Fruit fly (Drosophila melanogaster) whole organism, embryonic: Measurements from ENCODE around the gene CG6067.

ENCODE experiments used
- BtbVII ChIP-seq: fragments of 200-800 bp; sonication (Bioruptor generic); optimal IDR thresholded peaks from 3 replicates; lab custom pipeline; 2017; ENCODE audit warnings: missing biosample characterization, mild to moderate bottlenecking, missing genetic modification characterization
- CG10274 ChIP-seq: fragments of 200-800 bp; sonication (Bioruptor generic); optimal IDR thresholded peaks from 3 replicates; lab custom pipeline; 2017; ENCODE audit warnings: missing biosample characterization, mild to moderate bottlenecking, missing genetic modification characterization
- CG10366 ChIP-seq: fragments of 200-800 bp; sonication (Bioruptor generic); IDR thresholded peaks from 2 replicates; pipeline ENCODE4 v1.3.6; 2022; ENCODE audit warnings: missing biosample characterization, missing genetic modification characterization
- CG12104 ChIP-seq: fragments of 200-800 bp; sonication (Bioruptor generic); optimal IDR thresholded peaks from 3 replicates; lab custom pipeline; 2016; ENCODE audit warnings: missing biosample characterization, missing genetic modification characterization
- CG13287 ChIP-seq: fragments of 200-800 bp; sonication (Bioruptor generic); IDR thresholded peaks from 2 replicates; pipeline ENCODE4 v1.3.6; 2022; ENCODE audit warnings: missing biosample characterization, missing genetic modification characterization; ENCODE audit not compliant: partially characterized antibody
- CG17829 ChIP-seq: fragments of 200-800 bp; optimal IDR thresholded peaks from 2 replicates; lab custom pipeline; 2019; ENCODE audit warnings: missing biosample characterization, mild to moderate bottlenecking, missing genetic modification characterization, moderate library complexity
- CG4854 ChIP-seq: fragments of 200-800 bp; sonication (Bioruptor generic); optimal IDR thresholded peaks from 2 replicates; lab custom pipeline; 2016; ENCODE audit warnings: missing biosample characterization, missing genetic modification characterization, inconsistent platforms
- CG7271 ChIP-seq: fragments of 200-800 bp; sonication (Bioruptor generic); optimal IDR thresholded peaks from 2 replicates; lab custom pipeline; 2018; ENCODE audit warnings: missing biosample characterization, mild to moderate bottlenecking, missing genetic modification characterization, moderate library complexity
- CG7556 ChIP-seq: fragments of 200-800 bp; sonication (Bioruptor generic); optimal IDR thresholded peaks from 2 replicates; lab custom pipeline; 2017; ENCODE audit warnings: missing biosample characterization, mild to moderate bottlenecking, missing genetic modification characterization
- CG7839 ChIP-seq: fragments of 200-800 bp; sonication (Bioruptor generic); optimal IDR thresholded peaks from 3 replicates; lab custom pipeline; 2018; ENCODE audit warnings: missing biosample characterization, mild to moderate bottlenecking, missing genetic modification characterization, moderate library complexity
- CG8359 ChIP-seq: fragments of 200-800 bp; sonication (Bioruptor generic); optimal IDR thresholded peaks from 2 replicates; lab custom pipeline; 2017; ENCODE audit warnings: missing biosample characterization, mild to moderate bottlenecking, missing genetic modification characterization, borderline replicate concordance
- CTCF ChIP-seq: fragments of 200-800 bp; sonication (Bioruptor generic); optimal IDR thresholded peaks from 2 replicates; lab custom pipeline; 2017; ENCODE audit warnings: missing biosample characterization, mild to moderate bottlenecking, missing genetic modification characterization, moderate library complexity
- CkIIα-i1 ChIP-seq: fragments of 200-800 bp; sonication (Bioruptor generic); IDR thresholded peaks from 2 replicates; pipeline ENCODE4 v1.3.6; 2022; ENCODE audit warnings: missing biosample characterization, missing genetic modification characterization
- CoRest ChIP-seq: fragments of 200-800 bp; sonication (Bioruptor generic); optimal IDR thresholded peaks from 3 replicates; lab custom pipeline; 2018; ENCODE audit warnings: missing biosample characterization, mild to moderate bottlenecking, missing genetic modification characterization, moderate library complexity
- CrebB ChIP-seq: fragments of 200-800 bp; sonication (Bioruptor generic); optimal IDR thresholded peaks from 3 replicates; lab custom pipeline; 2018; ENCODE audit warnings: missing biosample characterization, mild to moderate bottlenecking, missing genetic modification characterization
- Drgx ChIP-seq: fragments of 200-800 bp; sonication (Bioruptor generic); IDR thresholded peaks from 2 replicates; pipeline ENCODE4 v1.3.6; 2022; ENCODE audit warnings: missing biosample characterization, missing genetic modification characterization
- E2f2 ChIP-seq: fragments of 200-800 bp; sonication (Bioruptor generic); IDR thresholded peaks from 2 replicates; pipeline ENCODE4 v1.3.6; 2022; ENCODE audit warnings: missing biosample characterization, missing genetic modification characterization
- Fer2 ChIP-seq: fragments of 200-800 bp; sonication (Bioruptor generic); optimal IDR thresholded peaks from 2 replicates; lab custom pipeline; 2018; ENCODE audit warnings: missing biosample characterization, mild to moderate bottlenecking, missing genetic modification characterization, moderate library complexity
- HLH54F ChIP-seq: fragments of 200-800 bp; sonication (Bioruptor generic); optimal IDR thresholded peaks from 3 replicates; lab custom pipeline; 2016; ENCODE audit warnings: missing biosample characterization, missing genetic modification characterization
- Hand ChIP-seq: fragments of 200-800 bp; sonication (Bioruptor generic); optimal IDR thresholded peaks from 2 replicates; lab custom pipeline; 2017; ENCODE audit warnings: mild to moderate bottlenecking, missing biosample characterization, missing genetic modification reagents, missing genetic modification characterization
- HmgZ ChIP-seq: fragments of 200-800 bp; sonication (Bioruptor generic); optimal IDR thresholded peaks from 2 replicates; lab custom pipeline; 2018; ENCODE audit warnings: missing biosample characterization, mild to moderate bottlenecking, missing genetic modification characterization
- Hr39 ChIP-seq: fragments of >200 bp; optimal IDR thresholded peaks from 2 replicates; lab custom pipeline; 2017
- Hr51 ChIP-seq, 2 experiments: fragments of 200-800 bp; sonication (Bioruptor generic); optimal IDR thresholded peaks; 2 replicates in 1 of 2; 3 replicates in 1 of 2; lab custom pipeline; 2016 to 2018; ENCODE audit warnings: missing biosample characterization in 2 of 2, missing genetic modification characterization in 2 of 2, mild to moderate bottlenecking in 1 of 2, moderate library complexity in 1 of 2
- Lhr ChIP-seq: fragments of 200-800 bp; sonication (Bioruptor generic); optimal IDR thresholded peaks from 3 replicates; lab custom pipeline; 2017; ENCODE audit warnings: mild to moderate bottlenecking, missing biosample characterization, missing genetic modification reagents, missing genetic modification characterization
- Nf-YB ChIP-seq: fragments of 200-800 bp; sonication (Bioruptor generic); optimal IDR thresholded peaks from 3 replicates; lab custom pipeline; 2019; ENCODE audit warnings: missing biosample characterization, mild to moderate bottlenecking, missing genetic modification characterization, moderate library complexity
- Nf-YC ChIP-seq: fragments of 200-800 bp; optimal IDR thresholded peaks from 3 replicates; lab custom pipeline; 2019; ENCODE audit warnings: missing biosample characterization, mild to moderate bottlenecking, missing genetic modification characterization, moderate library complexity
- Oaz ChIP-seq: fragments of 200-800 bp; sonication (Bioruptor generic); IDR thresholded peaks from 2 replicates; pipeline ENCODE4 v1.3.6; 2022; ENCODE audit warnings: missing biosample characterization, missing genetic modification characterization
- Poxn ChIP-seq: fragments of 200-800 bp; sonication (Bioruptor generic); IDR thresholded peaks from 2 replicates; pipeline ENCODE4 v1.3.6; 2022; ENCODE audit warnings: missing biosample characterization, missing genetic modification characterization
- Sox100B ChIP-seq: fragments of 200-800 bp; sonication (Bioruptor generic); optimal IDR thresholded peaks from 3 replicates; lab custom pipeline; 2018; ENCODE audit warnings: missing biosample characterization, mild to moderate bottlenecking, missing genetic modification characterization
- Sox102F ChIP-seq: fragments of 200-800 bp; sonication (Bioruptor generic); optimal IDR thresholded peaks from 2 replicates; lab custom pipeline; 2018; ENCODE audit warnings: missing biosample characterization, mild to moderate bottlenecking, missing genetic modification characterization, moderate library complexity
- Trl ChIP-seq, 3 experiments: fragments of >200 bp in 2 of 3; fragments of 200-800 bp in 1 of 3; sonication (Bioruptor generic) in 1 of 3; optimal IDR thresholded peaks; 2 replicates in 1 of 3; 3 replicates in 2 of 3; lab custom pipeline; 2016 to 2017; ENCODE audit warnings: missing biosample characterization in 1 of 3, missing genetic modification characterization in 1 of 3
- cg ChIP-seq: fragments of 200-800 bp; sonication (Bioruptor generic); optimal IDR thresholded peaks from 3 replicates; lab custom pipeline; 2019; ENCODE audit warnings: missing biosample characterization, mild to moderate bottlenecking, missing genetic modification characterization, moderate library complexity
- croc ChIP-seq: fragments of 200-800 bp; sonication (Bioruptor generic); conservative IDR thresholded peaks from 3 replicates; pipeline ENCODE4 v1.3.6; 2022; ENCODE audit warnings: missing biosample characterization, missing genetic modification characterization
- crp ChIP-seq, 2 experiments: fragments of 200-800 bp; sonication (Bioruptor generic); optimal IDR thresholded peaks; 2 replicates in 1 of 2; 3 replicates in 1 of 2; lab custom pipeline; 2017; ENCODE audit warnings: missing biosample characterization in 2 of 2, missing genetic modification characterization in 2 of 2, mild to moderate bottlenecking in 1 of 2, moderate library complexity in 1 of 2
- dan ChIP-seq: fragments of 200-800 bp; sonication (Bioruptor generic); IDR thresholded peaks from 2 replicates; pipeline ENCODE4 v1.3.6; 2022; ENCODE audit warnings: missing biosample characterization, missing genetic modification characterization
- danr ChIP-seq: fragments of 200-800 bp; sonication (Bioruptor generic); IDR thresholded peaks from 2 replicates; pipeline ENCODE4 v1.3.6; 2022; ENCODE audit warnings: missing biosample characterization, missing genetic modification characterization
- ems ChIP-seq: fragments of 200-800 bp; sonication (Bioruptor generic); optimal IDR thresholded peaks from 3 replicates; lab custom pipeline; 2016; ENCODE audit warnings: missing biosample characterization, missing genetic modification characterization
- fd3F ChIP-seq: fragments of 200-800 bp; sonication (Bioruptor generic); optimal IDR thresholded peaks from 2 replicates; lab custom pipeline; 2018; ENCODE audit warnings: missing biosample characterization, mild to moderate bottlenecking, missing genetic modification characterization, moderate library complexity
- jumu ChIP-seq: fragments of 200-800 bp; sonication (Bioruptor generic); optimal IDR thresholded peaks from 3 replicates; lab custom pipeline; 2016; ENCODE audit warnings: missing biosample characterization, missing genetic modification characterization
- klu ChIP-seq: fragments of 200-800 bp; sonication (Bioruptor generic); IDR thresholded peaks from 2 replicates; pipeline ENCODE4 v1.3.6; 2022; ENCODE audit warnings: missing biosample characterization, missing genetic modification characterization
- lab ChIP-seq: fragments of 200-800 bp; sonication (Bioruptor generic); optimal IDR thresholded peaks from 3 replicates; lab custom pipeline; 2017; ENCODE audit warnings: missing biosample characterization, missing genetic modification characterization, mild to moderate bottlenecking, moderate library complexity, missing genetic modification reagents
- onecut ChIP-seq: fragments of 200-800 bp; sonication (Bioruptor generic); IDR thresholded peaks from 2 replicates; pipeline ENCODE4 v1.3.6; 2022; ENCODE audit warnings: missing biosample characterization, missing genetic modification characterization
- p53 ChIP-seq: fragments of 200-800 bp; sonication (Bioruptor generic); optimal IDR thresholded peaks from 2 replicates; lab custom pipeline; 2016; ENCODE audit warnings: missing biosample characterization, missing genetic modification characterization
- psq ChIP-seq: fragments of 200-800 bp; sonication (Bioruptor generic); optimal IDR thresholded peaks from 2 replicates; lab custom pipeline; 2017; ENCODE audit warnings: missing biosample characterization, missing genetic modification characterization
- ro ChIP-seq: fragments of 200-800 bp; sonication (Bioruptor generic); IDR thresholded peaks from 2 replicates; pipeline ENCODE4 v1.3.6; 2022; ENCODE audit warnings: missing biosample characterization, missing genetic modification characterization
- row ChIP-seq: fragments of 200-800 bp; sonication (Bioruptor generic); IDR thresholded peaks from 3 replicates; pipeline ENCODE4 v1.3.6; 2022; ENCODE audit warnings: missing biosample characterization, missing genetic modification characterization
- scrt ChIP-seq: fragments of 200-800 bp; sonication (Bioruptor generic); optimal IDR thresholded peaks from 2 replicates; lab custom pipeline; 2018; ENCODE audit warnings: missing biosample characterization, mild to moderate bottlenecking, missing genetic modification characterization, moderate library complexity
- sd ChIP-seq: fragments of 200-800 bp; sonication (Bioruptor generic); optimal IDR thresholded peaks from 3 replicates; lab custom pipeline; 2018; ENCODE audit warnings: missing biosample characterization, mild to moderate bottlenecking, missing genetic modification characterization, moderate library complexity
- sens-2 ChIP-seq: fragments of 200-800 bp; sonication (Bioruptor generic); IDR thresholded peaks from 2 replicates; pipeline ENCODE4 v1.3.6; 2022; ENCODE audit warnings: missing biosample characterization, missing genetic modification characterization
- slou ChIP-seq: fragments of 200-800 bp; sonication (Bioruptor generic); optimal IDR thresholded peaks from 3 replicates; lab custom pipeline; 2016; ENCODE audit warnings: missing biosample characterization, missing genetic modification characterization
- trem ChIP-seq: fragments of 200-800 bp; optimal IDR thresholded peaks from 3 replicates; lab custom pipeline; 2019; ENCODE audit warnings: missing biosample characterization, mild to moderate bottlenecking, missing genetic modification characterization, moderate library complexity
- wek ChIP-seq: fragments of 200-800 bp; sonication (Bioruptor generic); optimal IDR thresholded peaks from 3 replicates; lab custom pipeline; 2018; ENCODE audit warnings: missing biosample characterization, mild to moderate bottlenecking, missing genetic modification characterization, moderate library complexity

The CG6067 gene

DNA sequence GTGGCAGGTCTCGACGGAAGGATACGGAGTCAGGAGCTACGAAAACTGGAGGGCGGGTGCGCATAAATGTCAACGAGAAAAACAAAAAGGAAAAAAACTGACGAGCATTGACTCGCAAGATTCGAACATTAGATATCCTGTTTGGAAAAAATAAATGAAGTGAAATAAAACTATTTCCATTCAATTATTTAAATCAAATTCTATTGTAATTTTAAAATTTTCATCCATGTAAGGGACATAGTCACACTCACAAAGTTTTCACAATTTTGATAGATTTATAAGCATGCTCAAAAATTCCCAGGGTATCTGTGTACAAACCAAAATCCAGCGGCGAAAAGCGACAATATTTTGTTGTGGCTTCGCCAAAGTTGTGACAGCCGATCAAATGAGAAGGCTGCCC is 40.5 kb downstream of the CG6067 start (continued):
- TF ChIP-seq CoRest (tag; lab: Kevin White, UChicago): peak; percentile 8
- TF ChIP-seq Hr39 (lab: Kevin White, UChicago): no peak
- TF ChIP-seq Poxn (GFP tag; lab: Robert Waterston, UW): no peak
- TF ChIP-seq Fer2 (tag; lab: Kevin White, UChicago): no peak
- TF ChIP-seq danr (GFP tag; lab: Robert Waterston, UW): no peak
- no peak for TF ChIP-seq Oaz
- no peak for TF ChIP-seq scrt (GFP tag; lab: Kevin White, UChicago)
- TF ChIP-seq trem (tag; lab: Kevin White, UChicago): no peak
- no peak for TF ChIP-seq Sox100B (GFP tag; lab: Kevin White, UChicago)
- peak; percentile 21 for TF ChIP-seq CG17829 (tag; lab: Kevin White, UChicago)
- no peak for TF ChIP-seq Nf-YC (tag; lab: Kevin White, UChicago)
- TF ChIP-seq jumu (GFP tag; lab: Kevin White, UChicago): no peak
- TF ChIP-seq CrebB (tag; lab: Kevin White, UChicago): no peak
- no peak for TF ChIP-seq E2f2 (GFP tag; lab: Robert Waterston, UW)
- TF ChIP-seq HmgZ (tag; lab: Kevin White, UChicago): no peak
- TF ChIP-seq CG7839: peak; percentile 17
- no peak for TF ChIP-seq lab (GFP tag; lab: Kevin White, UChicago)
- TF ChIP-seq sens-2: no peak
- no peak for TF ChIP-seq klu
- TF ChIP-seq HLH54F: no peak
- TF ChIP-seq cg (GFP tag; lab: Kevin White, UChicago): no peak
- TF ChIP-seq CG7271 (tag; lab: Kevin White, UChicago): no peak
- TF ChIP-seq row (GFP tag; lab: Robert Waterston, UW): peak; percentile 63
- no peak for TF ChIP-seq psq (GFP tag; lab: Kevin White, UChicago)
- no peak for TF ChIP-seq CG10366 (GFP tag; lab: Robert Waterston, UW)
- TF ChIP-seq CG4854 (GFP tag; lab: Kevin White, UChicago): no peak
- no peak for TF ChIP-seq sd
- TF ChIP-seq croc (GFP tag; lab: Robert Waterston, UW): no peak
- TF ChIP-seq BtbVII (GFP tag; lab: Kevin White, UChicago): no peak
- TF ChIP-seq Lhr (GFP tag; lab: Kevin White, UChicago): no peak
- no peak for TF ChIP-seq CG8359 (GFP tag; lab: Kevin White, UChicago)
- no peak for TF ChIP-seq p53
- peak in 1 of 2 experiments; percentile 6 for TF ChIP-seq Hr51 (GFP tag; optimal IDR thresholded peaks at IDR 0.05; lab: Kevin White, UChicago)
- no peak for TF ChIP-seq crp (GFP tag; optimal IDR thresholded peaks at IDR 0.05; lab: Kevin White, UChicago)
- no peak for TF ChIP-seq CkIIα-i1
- no peak for TF ChIP-seq onecut (GFP tag; lab: Robert Waterston, UW)
- no peak for TF ChIP-seq ro
- TF ChIP-seq wek (GFP tag; lab: Kevin White, UChicago): no peak
- peak; percentile 34 for TF ChIP-seq CG7556 (GFP tag; lab: Kevin White, UChicago)
- no peak for TF ChIP-seq fd3F
- TF ChIP-seq slou: no peak
- no peak for TF ChIP-seq CG13287
- no peak for TF ChIP-seq CTCF (GFP tag; lab: Kevin White, UChicago)
- no peak for TF ChIP-seq Hand (GFP tag; lab: Kevin White, UChicago)
- TF ChIP-seq Drgx: no peak
- no peak for TF ChIP-seq dan (GFP tag; lab: Robert Waterston, UW)
- peak; percentile 51 for TF ChIP-seq Sox102F (GFP tag; lab: Kevin White, UChicago)
- no peak for TF ChIP-seq CG12104 (GFP tag; lab: Kevin White, UChicago)
- TF ChIP-seq CG10274 (GFP tag; lab: Kevin White, UChicago): no peak
- TF ChIP-seq Trl (optimal IDR thresholded peaks at IDR 0.05; lab: Kevin White, UChicago): no peak
- no peak for TF ChIP-seq Trl (GFP tag; optimal IDR thresholded peaks at IDR 0.05; lab: Kevin White, UChicago)
- no peak for TF ChIP-seq ems (GFP tag; lab: Kevin White, UChicago)
- no peak for TF ChIP-seq Nf-YB (GFP tag; lab: Kevin White, UChicago)
